Fruit fly (Drosophila melanogaster) whole organism, prepupa: ENCODE measurements around the gene CG10340.
A peak's percentile ranks its signal among the peaks of the same experiment; 100 is the strongest.

Source experiments
- Blimp-1 ChIP-seq: fragments of 200-800 bp; sonication (Bioruptor generic); optimal IDR thresholded peaks from 3 replicates; lab custom pipeline; 2017; ENCODE audit warnings: missing biosample characterization, missing genetic modification characterization, mild to moderate bottlenecking, moderate library complexity, missing genetic modification reagents
- CG10631 ChIP-seq: fragments of 200-800 bp; sonication (Bioruptor generic); optimal IDR thresholded peaks from 2 replicates; lab custom pipeline; 2016; ENCODE audit warnings: missing biosample characterization, missing genetic modification characterization
- CG10669 ChIP-seq: fragments of 200-800 bp; sonication (Bioruptor generic); optimal IDR thresholded peaks from 3 replicates; lab custom pipeline; 2018; ENCODE audit warnings: missing biosample characterization, mild to moderate bottlenecking, missing genetic modification characterization, moderate library complexity
- CG11902 ChIP-seq: fragments of 200-800 bp; sonication (Bioruptor generic); optimal IDR thresholded peaks from 3 replicates; lab custom pipeline; 2016; ENCODE audit warnings: missing biosample characterization, missing genetic modification characterization
- CG16779 ChIP-seq: fragments of 200-800 bp; sonication (Bioruptor generic); optimal IDR thresholded peaks from 3 replicates; lab custom pipeline; 2017; ENCODE audit warnings: missing biosample characterization, mild to moderate bottlenecking, missing genetic modification characterization
- CG31627 ChIP-seq: fragments of 200-800 bp; sonication (Bioruptor generic); optimal IDR thresholded peaks from 3 replicates; lab custom pipeline; 2016; ENCODE audit warnings: missing biosample characterization, missing genetic modification characterization
- CG32006 ChIP-seq: fragments of 200-800 bp; sonication (Bioruptor generic); optimal IDR thresholded peaks from 3 replicates; lab custom pipeline; 2017; ENCODE audit warnings: missing biosample characterization, mild to moderate bottlenecking, missing genetic modification characterization
- CG34406 ChIP-seq: fragments of 200-800 bp; sonication (Bioruptor generic); optimal IDR thresholded peaks from 3 replicates; lab custom pipeline; 2016; ENCODE audit warnings: missing biosample characterization, missing genetic modification characterization
- CG4318 ChIP-seq: fragments of 200-800 bp; sonication (Bioruptor generic); optimal IDR thresholded peaks from 3 replicates; lab custom pipeline; 2017; ENCODE audit warnings: missing biosample characterization, mild to moderate bottlenecking, missing genetic modification characterization
- CG6163 ChIP-seq: fragments of 200-800 bp; sonication (Bioruptor generic); IDR thresholded peaks from 3 replicates; pipeline ENCODE4 v1.3.6; 2022; ENCODE audit warnings: missing biosample characterization, missing genetic modification characterization
- CG6276 ChIP-seq: fragments of 200-800 bp; sonication (Bioruptor generic); optimal IDR thresholded peaks from 2 replicates; lab custom pipeline; 2017; ENCODE audit warnings: missing biosample characterization, mild to moderate bottlenecking, missing genetic modification characterization
- CG6792 ChIP-seq: fragments of 200-800 bp; sonication (Bioruptor generic); optimal IDR thresholded peaks from 3 replicates; lab custom pipeline; 2016; ENCODE audit warnings: missing biosample characterization, missing genetic modification characterization
- CG6808 ChIP-seq: fragments of 200-800 bp; sonication (Bioruptor generic); optimal IDR thresholded peaks from 3 replicates; lab custom pipeline; 2017; ENCODE audit warnings: missing biosample characterization, missing genetic modification characterization, mild to moderate bottlenecking, moderate library complexity, missing genetic modification reagents
- CG6854 ChIP-seq: fragments of 200-800 bp; sonication (Bioruptor generic); optimal IDR thresholded peaks from 2 replicates; lab custom pipeline; 2017; ENCODE audit warnings: missing biosample characterization, mild to moderate bottlenecking, missing genetic modification characterization
- CG8632 ChIP-seq: fragments of 200-800 bp; sonication (Bioruptor generic); optimal IDR thresholded peaks from 3 replicates; lab custom pipeline; 2016; ENCODE audit warnings: missing biosample characterization, missing genetic modification characterization
- CG9139 ChIP-seq: fragments of 200-800 bp; sonication (Bioruptor generic); optimal IDR thresholded peaks from 3 replicates; lab custom pipeline; 2017; ENCODE audit warnings: missing biosample characterization, mild to moderate bottlenecking, missing genetic modification characterization
- Eip75B ChIP-seq: fragments of 200-800 bp; sonication (Bioruptor generic); optimal IDR thresholded peaks from 3 replicates; lab custom pipeline; 2016; ENCODE audit warnings: missing biosample characterization, missing genetic modification characterization
- Eip78C ChIP-seq: fragments of 200-800 bp; sonication (Bioruptor generic); peaks from one replicate; lab custom pipeline; 2016; ENCODE audit warnings: missing biosample characterization, missing genetic modification characterization
- Ets21C ChIP-seq: fragments of 200-800 bp; sonication (Bioruptor generic); optimal IDR thresholded peaks from 3 replicates; lab custom pipeline; 2016; ENCODE audit warnings: missing biosample characterization, missing genetic modification characterization
- Ets96B ChIP-seq: fragments of 200-800 bp; optimal IDR thresholded peaks from 2 replicates; lab custom pipeline; 2019; ENCODE audit warnings: missing biosample characterization, mild to moderate bottlenecking, missing genetic modification characterization, moderate library complexity
- Hr38 ChIP-seq: sonication (Bioruptor generic); optimal IDR thresholded peaks from 2 replicates; lab custom pipeline; 2016; ENCODE audit warnings: missing biosample characterization, missing genetic modification characterization
- Hr39 ChIP-seq: fragments of 200-800 bp; sonication (Bioruptor generic); optimal IDR thresholded peaks from 2 replicates; lab custom pipeline; 2016; ENCODE audit warnings: missing biosample characterization, missing genetic modification characterization
- Hr4 ChIP-seq: fragments of 200-800 bp; sonication (Bioruptor generic); optimal IDR thresholded peaks from 3 replicates; lab custom pipeline; 2016; ENCODE audit warnings: missing biosample characterization, missing genetic modification characterization
- Met ChIP-seq: fragments of 200-800 bp; sonication (Bioruptor generic); optimal IDR thresholded peaks from 3 replicates; lab custom pipeline; 2016; ENCODE audit warnings: missing biosample characterization, missing genetic modification characterization
- Smox ChIP-seq: fragments of 200-800 bp; sonication (Bioruptor generic); optimal IDR thresholded peaks from 3 replicates; lab custom pipeline; 2016; ENCODE audit warnings: missing biosample characterization, missing genetic modification characterization
- Sox102F ChIP-seq: fragments of 200-800 bp; sonication (Bioruptor generic); optimal IDR thresholded peaks from 2 replicates; lab custom pipeline; 2016; ENCODE audit warnings: missing biosample characterization, mild to moderate bottlenecking, missing genetic modification characterization
- Sox15 ChIP-seq: fragments of 200-800 bp; sonication (Bioruptor generic); optimal IDR thresholded peaks from 3 replicates; lab custom pipeline; 2016; ENCODE audit warnings: missing biosample characterization, missing genetic modification characterization
- cyc ChIP-seq: fragments of 200-800 bp; sonication (Bioruptor generic); optimal IDR thresholded peaks from 3 replicates; lab custom pipeline; 2016; ENCODE audit warnings: missing biosample characterization, missing genetic modification characterization
- dac ChIP-seq: fragments of 200-800 bp; sonication (Bioruptor generic); optimal IDR thresholded peaks from 2 replicates; lab custom pipeline; 2017; ENCODE audit warnings: missing biosample characterization, mild to moderate bottlenecking, missing genetic modification characterization
- dsx ChIP-seq: fragments of 200-800 bp; optimal IDR thresholded peaks from 3 replicates; lab custom pipeline; 2019; ENCODE audit warnings: missing biosample characterization, mild to moderate bottlenecking, missing genetic modification characterization, moderate library complexity; ENCODE audit not compliant: poor library complexity, severe bottlenecking
- eg ChIP-seq: fragments of 200-800 bp; sonication (Bioruptor generic); IDR thresholded peaks from 3 replicates; pipeline ENCODE4 v1.3.6; 2022; ENCODE audit warnings: missing biosample characterization, missing genetic modification characterization
- esn ChIP-seq: fragments of 200-800 bp; sonication (Bioruptor generic); optimal IDR thresholded peaks from 2 replicates; lab custom pipeline; 2016; ENCODE audit warnings: missing biosample characterization, mild to moderate bottlenecking, missing genetic modification characterization, moderate library complexity
- fd59A ChIP-seq: fragments of 200-800 bp; sonication (Bioruptor generic); optimal IDR thresholded peaks from 2 replicates; lab custom pipeline; 2017; ENCODE audit warnings: missing biosample characterization, mild to moderate bottlenecking, missing genetic modification characterization, missing genetic modification reagents
- fd85E ChIP-seq: fragments of 200-800 bp; sonication (Bioruptor generic); optimal IDR thresholded peaks from 3 replicates; lab custom pipeline; 2016; ENCODE audit warnings: missing biosample characterization, missing genetic modification characterization
- fkh ChIP-seq: fragments of 200-800 bp; sonication (Bioruptor generic); optimal IDR thresholded peaks from 3 replicates; lab custom pipeline; 2017; ENCODE audit warnings: missing biosample characterization, mild to moderate bottlenecking, missing genetic modification characterization, moderate library complexity
- lz ChIP-seq: fragments of 200-800 bp; sonication (Bioruptor generic); optimal IDR thresholded peaks from 3 replicates; lab custom pipeline; 2016; ENCODE audit warnings: missing biosample characterization, missing genetic modification characterization
- net ChIP-seq: fragments of 200-800 bp; sonication (Bioruptor generic); optimal IDR thresholded peaks from 3 replicates; lab custom pipeline; 2016; ENCODE audit warnings: missing biosample characterization, missing genetic modification characterization
- pdm3 ChIP-seq: fragments of 200-800 bp; sonication (Bioruptor generic); optimal IDR thresholded peaks from 3 replicates; lab custom pipeline; 2016; ENCODE audit warnings: missing biosample characterization, missing genetic modification characterization
- salr ChIP-seq, 2 experiments: fragments of 200-800 bp; sonication (Bioruptor generic); optimal IDR thresholded peaks; 3 replicates each; lab custom pipeline; 2016 to 2018; ENCODE audit warnings: missing biosample characterization in 2 of 2, missing genetic modification characterization in 2 of 2, mild to moderate bottlenecking in 1 of 2
- spab ChIP-seq: fragments of 200-800 bp; sonication (Bioruptor generic); optimal IDR thresholded peaks from 2 replicates; lab custom pipeline; 2017; ENCODE audit warnings: missing biosample characterization, mild to moderate bottlenecking, missing genetic modification characterization, missing genetic modification reagents
- svp ChIP-seq: fragments of 200-800 bp; sonication (Bioruptor generic); peaks from one replicate; lab custom pipeline; 2016; ENCODE audit warnings: missing biosample characterization, missing genetic modification characterization
- vri ChIP-seq: fragments of 200-800 bp; sonication (Bioruptor generic); optimal IDR thresholded peaks from 3 replicates; lab custom pipeline; 2016; ENCODE audit warnings: missing biosample characterization, mild to moderate bottlenecking, missing genetic modification characterization

CG10340 gene

dm6 chr3R:16573483-16574145, 40.6 kb downstream of the CG10340 start, which contains the start of gene CG14903:
Gene CG14903 (minus strand): TSS chr3R:16573752.
- TF ChIP-seq svp (peak; percentile 71), CG34406 (no peak), fd85E (GFP tag; lab: Kevin White, UChicago) (no peak), Smox (GFP tag; lab: Kevin White, UChicago) (peak; percentile 8), CG10631 (peak; percentile 2), esn (no peak), cyc (GFP tag; lab: Kevin White, UChicago) (peak; percentile 42), CG31627 (peak; percentile 50), Eip78C (GFP tag; lab: Kevin White, UChicago) (peak; percentile 54), lz (GFP tag; lab: Kevin White, UChicago) (peak; percentile 12), CG11902 (GFP tag; lab: Kevin White, UChicago) (peak; percentile 25), Hr39 (peak; percentile 35), fkh (GFP tag; lab: Kevin White, UChicago) (peak; percentile 81), Ets21C (GFP tag; lab: Kevin White, UChicago) (peak; percentile 12), pdm3 (GFP tag; lab: Kevin White, UChicago) (peak; percentile 13), spab (GFP tag; lab: Kevin White, UChicago) (no peak)

dm6 chr3R:16571215-16571614, 43.0 kb downstream of the CG10340 start, which contains the start of gene CG14891:
Gene CG14891 (plus strand): TSS chr3R:16571515.
- TF ChIP-seq CG34406: no peak
- TF ChIP-seq fd59A (GFP tag; lab: Kevin White, UChicago): no peak
- TF ChIP-seq CG6792 (GFP tag; lab: Kevin White, UChicago): no peak
- TF ChIP-seq dac (GFP tag; lab: Kevin White, UChicago): no peak
- no peak for TF ChIP-seq CG32006 (GFP tag; lab: Kevin White, UChicago)
- TF ChIP-seq cyc (GFP tag; lab: Kevin White, UChicago): no peak
- no peak for TF ChIP-seq eg (GFP tag; lab: Robert Waterston, UW)
- TF ChIP-seq CG8632 (GFP tag; lab: Kevin White, UChicago): no peak
- TF ChIP-seq vri (GFP tag; lab: Kevin White, UChicago): no peak
- TF ChIP-seq CG6854 (GFP tag; lab: Kevin White, UChicago): no peak
- TF ChIP-seq Ets21C (GFP tag; lab: Kevin White, UChicago): no peak
- no peak for TF ChIP-seq net (GFP tag; lab: Kevin White, UChicago)
- TF ChIP-seq Met (GFP tag; lab: Kevin White, UChicago): no peak
- no peak for TF ChIP-seq esn
- no peak for TF ChIP-seq Hr38 (GFP tag; lab: Kevin White, UChicago)
- no peak for TF ChIP-seq Sox15 (GFP tag; lab: Kevin White, UChicago)
- TF ChIP-seq CG6163: no peak

- TF ChIP-seq Eip75B (GFP tag; lab: Kevin White, UChicago) (no peak), CG6276 (GFP tag; lab: Kevin White, UChicago) (no peak), CG10669 (GFP tag; lab: Kevin White, UChicago) (no peak), Ets96B (no peak), CG4318 (GFP tag; lab: Kevin White, UChicago) (no peak), fd59A (GFP tag; lab: Kevin White, UChicago) (no peak), Sox102F (GFP tag; lab: Kevin White, UChicago) (no peak), Blimp-1 (GFP tag; lab: Kevin White, UChicago) (no peak), CG34406 (no peak), CG6163 (no peak), Hr4 (no peak), CG6808 (GFP tag; lab: Kevin White, UChicago) (no peak), Eip78C (GFP tag; lab: Kevin White, UChicago) (no peak), dsx (GFP tag; lab: Kevin White, UChicago) (no peak), CG16779 (no peak), fd85E (GFP tag; lab: Kevin White, UChicago) (no peak), CG9139 (GFP tag; lab: Kevin White, UChicago) (no peak), salr (GFP tag; optimal IDR thresholded peaks at IDR 0.05; lab: Kevin White, UChicago) (no peak), CG32006 (GFP tag; lab: Kevin White, UChicago) (no peak)
Observed at dm6 chr3R:16570484-16570883, 43.7 kb downstream of the CG10340 start.
